Worm (Caenorhabditis elegans) whole organism, L4/young adult: ENCODE measurements around the gene acr-20.

Experiments used
- W03F9.2 ChIP-seq: fragments of 150-350 bp; optimal IDR thresholded peaks from 2 replicates; lab custom pipeline; 2014; ENCODE audit warnings: missing biosample characterization, missing genetic modification characterization
- dao-5 ChIP-seq: sonication (generic microtip); optimal IDR thresholded peaks from 2 replicates; lab custom pipeline; 2016; ENCODE audit warnings: missing genotype, missing genetic modification characterization, moderate library complexity, missing compliant biosample characterization
- him-1 ChIP-seq: sonication (generic microtip); optimal IDR thresholded peaks from 2 replicates; lab custom pipeline; 2016; ENCODE audit warnings: missing genotype, missing genetic modification reagents, missing genetic modification characterization, missing compliant biosample characterization

DNA sequence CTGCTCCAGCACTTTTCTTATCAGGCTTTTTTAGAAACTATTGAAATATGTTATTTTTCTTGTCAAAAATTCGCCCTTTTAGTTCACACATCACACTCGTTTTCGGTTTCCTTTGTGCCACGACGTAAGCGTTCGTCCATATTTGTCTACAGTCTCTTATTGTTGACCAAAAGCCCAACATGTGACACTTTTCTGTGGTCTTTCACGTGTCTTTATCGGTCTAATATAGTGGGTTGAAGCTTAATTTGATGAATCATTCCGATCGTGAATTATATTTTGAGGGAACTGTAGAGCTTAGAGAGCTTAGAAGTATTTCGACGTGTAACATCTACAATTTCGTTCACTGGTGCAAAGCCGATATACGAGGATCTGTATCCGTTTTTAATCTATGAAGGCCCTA is 26.6 kb upstream of the acr-20 start:
- TF ChIP-seq dao-5 (tag; lab: Kevin White, UChicago) (no peak), W03F9.2 (tag; lab: Kevin White, UChicago) (no peak), him-1 (tag; lab: Kevin White, UChicago) (no peak)
